Fruit fly (Drosophila melanogaster) whole organism, embryonic: ENCODE data around the gene CG32354.
A peak's percentile ranks its signal among the peaks of the same experiment; 100 is the strongest.

ENCODE experiments used
- Blimp-1 ChIP-seq: fragments of 200-800 bp; sonication (Bioruptor generic); optimal IDR thresholded peaks from 3 replicates; lab custom pipeline; 2018; ENCODE audit warnings: missing biosample characterization, missing genetic modification characterization, mild to moderate bottlenecking, moderate library complexity, missing genetic modification reagents
- BtbVII ChIP-seq: fragments of 200-800 bp; sonication (Bioruptor generic); optimal IDR thresholded peaks from 3 replicates; lab custom pipeline; 2017; ENCODE audit warnings: missing biosample characterization, mild to moderate bottlenecking, missing genetic modification characterization
- C15 ChIP-seq: fragments of 200-800 bp; sonication (Bioruptor generic); IDR thresholded peaks from 3 replicates; pipeline ENCODE4 v1.3.6; 2022; ENCODE audit warnings: missing biosample characterization, missing genetic modification characterization
- CG10274 ChIP-seq: fragments of 200-800 bp; sonication (Bioruptor generic); optimal IDR thresholded peaks from 3 replicates; lab custom pipeline; 2017; ENCODE audit warnings: missing biosample characterization, mild to moderate bottlenecking, missing genetic modification characterization
- CG11696 ChIP-seq: fragments of 200-800 bp; sonication (Bioruptor generic); IDR thresholded peaks from 2 replicates; pipeline ENCODE4 v1.3.6; 2022; ENCODE audit warnings: missing biosample characterization, missing genetic modification characterization
- CG12391 ChIP-seq: fragments of 200-800 bp; sonication (Bioruptor generic); optimal IDR thresholded peaks from 3 replicates; lab custom pipeline; 2018; ENCODE audit warnings: missing biosample characterization, mild to moderate bottlenecking, missing genetic modification characterization, moderate library complexity
- CG13775 ChIP-seq: fragments of 200-800 bp; sonication (Bioruptor generic); optimal IDR thresholded peaks from 3 replicates; lab custom pipeline; 2017; ENCODE audit warnings: missing biosample characterization, mild to moderate bottlenecking, missing genetic modification characterization
- CG14710 ChIP-seq: fragments of 200-800 bp; sonication (Bioruptor generic); optimal IDR thresholded peaks from 3 replicates; lab custom pipeline; 2019; ENCODE audit warnings: missing biosample characterization, mild to moderate bottlenecking, missing genetic modification characterization, moderate library complexity
- CG17186 ChIP-seq: fragments of 200-800 bp; sonication (Bioruptor generic); optimal IDR thresholded peaks from 3 replicates; lab custom pipeline; 2017; ENCODE audit warnings: missing biosample characterization, missing genetic modification reagents, missing genetic modification characterization
- CG1832 ChIP-seq: fragments of 200-800 bp; sonication (Bioruptor generic); optimal IDR thresholded peaks from 2 replicates; lab custom pipeline; 2017; ENCODE audit warnings: missing biosample characterization, mild to moderate bottlenecking, missing genetic modification characterization, inconsistent platforms
- CG2199 ChIP-seq: fragments of 200-800 bp; sonication (Bioruptor generic); IDR thresholded peaks from 3 replicates; pipeline ENCODE4 v1.3.6; 2022; ENCODE audit warnings: missing biosample characterization, missing genetic modification characterization
- CG30403 ChIP-seq: fragments of 200-800 bp; sonication (Bioruptor generic); optimal IDR thresholded peaks from 3 replicates; lab custom pipeline; 2016; ENCODE audit warnings: missing biosample characterization, missing genetic modification characterization
- CG3065 ChIP-seq: fragments of 200-800 bp; sonication (Bioruptor generic); optimal IDR thresholded peaks from 2 replicates; lab custom pipeline; 2016; ENCODE audit warnings: missing biosample characterization, missing genetic modification characterization
- CG4328 ChIP-seq: fragments of 200-800 bp; sonication (Bioruptor generic); optimal IDR thresholded peaks from 3 replicates; lab custom pipeline; 2017; ENCODE audit warnings: missing biosample characterization, missing genetic modification reagents, missing genetic modification characterization
- CG4707 ChIP-seq: fragments of 200-800 bp; sonication (Bioruptor generic); optimal IDR thresholded peaks from 2 replicates; lab custom pipeline; 2018; ENCODE audit warnings: missing biosample characterization, mild to moderate bottlenecking, missing genetic modification characterization, moderate library complexity
- CG6689 ChIP-seq: fragments of 200-800 bp; sonication (Bioruptor generic); IDR thresholded peaks from 2 replicates; pipeline ENCODE4 v1.3.6; 2022; ENCODE audit warnings: missing biosample characterization, missing genetic modification characterization
- CG7839 ChIP-seq: fragments of 200-800 bp; sonication (Bioruptor generic); optimal IDR thresholded peaks from 3 replicates; lab custom pipeline; 2018; ENCODE audit warnings: missing biosample characterization, mild to moderate bottlenecking, missing genetic modification characterization, moderate library complexity
- CG8359 ChIP-seq: fragments of 200-800 bp; sonication (Bioruptor generic); optimal IDR thresholded peaks from 2 replicates; lab custom pipeline; 2017; ENCODE audit warnings: missing biosample characterization, mild to moderate bottlenecking, missing genetic modification characterization, borderline replicate concordance
- Camta ChIP-seq: fragments of 200-800 bp; sonication (Bioruptor generic); optimal IDR thresholded peaks from 2 replicates; lab custom pipeline; 2016; ENCODE audit warnings: missing biosample characterization, missing genetic modification characterization
- D19A ChIP-seq: fragments of 200-800 bp; optimal IDR thresholded peaks from 3 replicates; lab custom pipeline; 2019; ENCODE audit warnings: missing biosample characterization, mild to moderate bottlenecking, missing genetic modification characterization, moderate library complexity
- Dll ChIP-seq: fragments of 200-800 bp; sonication (Bioruptor generic); IDR thresholded peaks from 4 replicates; pipeline ENCODE4 v1.3.6; 2022; ENCODE audit warnings: missing biosample characterization, missing genetic modification characterization; ENCODE audit not compliant: partially characterized antibody
- E2f2 ChIP-seq: fragments of 200-800 bp; sonication (Bioruptor generic); IDR thresholded peaks from 2 replicates; pipeline ENCODE4 v1.3.6; 2022; ENCODE audit warnings: missing biosample characterization, missing genetic modification characterization
- H15 ChIP-seq: fragments of 200-800 bp; sonication (Bioruptor generic); IDR thresholded peaks from 3 replicates; pipeline ENCODE4 v1.3.6; 2022; ENCODE audit warnings: missing biosample characterization, missing genetic modification characterization
- Hr51 ChIP-seq, 2 experiments: fragments of 200-800 bp; sonication (Bioruptor generic); optimal IDR thresholded peaks; 2 replicates in 1 of 2; 3 replicates in 1 of 2; lab custom pipeline; 2016 to 2018; ENCODE audit warnings: missing biosample characterization in 2 of 2, missing genetic modification characterization in 2 of 2, mild to moderate bottlenecking in 1 of 2, moderate library complexity in 1 of 2
- Med ChIP-seq: fragments of 200-800 bp; sonication (Bioruptor generic); peaks from one replicate; lab custom pipeline; 2016; ENCODE audit warnings: missing biosample characterization, missing genetic modification characterization, mild to moderate bottlenecking, inconsistent platforms, moderate library complexity
- Pdp1 ChIP-seq, 2 experiments: fragments of 200-800 bp; sonication (Bioruptor generic); optimal IDR thresholded peaks; 3 replicates each; lab custom pipeline; 2016; ENCODE audit warnings: missing biosample characterization in 2 of 2, missing genetic modification characterization in 2 of 2, mild to moderate bottlenecking in 1 of 2, moderate library complexity in 1 of 2
- Six4 ChIP-seq: fragments of 200-800 bp; sonication (Bioruptor generic); optimal IDR thresholded peaks from 2 replicates; lab custom pipeline; 2016; ENCODE audit warnings: missing biosample characterization, missing genetic modification characterization
- Xbp1 ChIP-seq: fragments of 200-800 bp; sonication (Bioruptor generic); optimal IDR thresholded peaks from 3 replicates; lab custom pipeline; 2016; ENCODE audit warnings: missing biosample characterization, mild to moderate bottlenecking, missing genetic modification characterization
- abd-A ChIP-seq: fragments of 200-800 bp; sonication (Bioruptor generic); optimal IDR thresholded peaks from 3 replicates; lab custom pipeline; 2019; ENCODE audit warnings: missing biosample characterization, mild to moderate bottlenecking, missing genetic modification characterization, moderate library complexity
- caup ChIP-seq: fragments of 200-800 bp; sonication (Bioruptor generic); optimal IDR thresholded peaks from 3 replicates; lab custom pipeline; 2017; ENCODE audit warnings: missing biosample characterization, mild to moderate bottlenecking, missing genetic modification characterization, moderate library complexity; ENCODE audit not compliant: severe bottlenecking
- cg ChIP-seq: fragments of 200-800 bp; sonication (Bioruptor generic); optimal IDR thresholded peaks from 3 replicates; lab custom pipeline; 2019; ENCODE audit warnings: missing biosample characterization, mild to moderate bottlenecking, missing genetic modification characterization, moderate library complexity
- crol ChIP-seq: fragments of 200-800 bp; sonication (Bioruptor generic); IDR thresholded peaks from 2 replicates; pipeline ENCODE4 v1.3.6; 2022; ENCODE audit warnings: missing biosample characterization, missing genetic modification characterization
- dmrt11E ChIP-seq: fragments of 200-800 bp; sonication (Bioruptor generic); optimal IDR thresholded peaks from 3 replicates; lab custom pipeline; 2018; ENCODE audit warnings: missing biosample characterization, mild to moderate bottlenecking, missing genetic modification characterization, moderate library complexity
- dmrt99B ChIP-seq: fragments of 200-800 bp; sonication (Bioruptor generic); optimal IDR thresholded peaks from 2 replicates; lab custom pipeline; 2018; ENCODE audit warnings: missing biosample characterization, mild to moderate bottlenecking, missing genetic modification characterization, moderate library complexity
- gem ChIP-seq: fragments of 200-800 bp; sonication (Bioruptor generic); optimal IDR thresholded peaks from 2 replicates; lab custom pipeline; 2019; ENCODE audit warnings: missing biosample characterization, mild to moderate bottlenecking, missing genetic modification characterization, moderate library complexity
- grau ChIP-seq: fragments of 200-800 bp; optimal IDR thresholded peaks from 3 replicates; lab custom pipeline; 2019; ENCODE audit warnings: missing biosample characterization, mild to moderate bottlenecking, missing genetic modification characterization, moderate library complexity
- gro ChIP-seq: fragments of 200-800 bp; sonication (Bioruptor generic); optimal IDR thresholded peaks from 2 replicates; lab custom pipeline; 2016; ENCODE audit warnings: missing biosample characterization, missing genetic modification characterization
- hth ChIP-seq: fragments of >200 bp; optimal IDR thresholded peaks from 2 replicates; lab custom pipeline; 2017; ENCODE audit warnings: inconsistent platforms
- klu ChIP-seq: fragments of 200-800 bp; sonication (Bioruptor generic); IDR thresholded peaks from 2 replicates; pipeline ENCODE4 v1.3.6; 2022; ENCODE audit warnings: missing biosample characterization, missing genetic modification characterization
- lilli ChIP-seq: fragments of 200-800 bp; sonication (Bioruptor generic); optimal IDR thresholded peaks from 3 replicates; lab custom pipeline; 2016; ENCODE audit warnings: missing biosample characterization, missing genetic modification characterization
- lola ChIP-seq, 3 experiments: fragments of >200 bp in 2 of 3; fragments of 200-800 bp in 1 of 3; sonication (Bioruptor generic) in 1 of 3; optimal IDR thresholded peaks; 2 replicates each; lab custom pipeline; 2017 to 2019; ENCODE audit warnings: missing biosample characterization in 3 of 3, missing genetic modification characterization in 3 of 3, mild to moderate bottlenecking in 1 of 3, moderate library complexity in 1 of 3
- luna ChIP-seq: fragments of 200-800 bp; sonication (Bioruptor generic); optimal IDR thresholded peaks from 2 replicates; lab custom pipeline; 2016; ENCODE audit warnings: missing biosample characterization, missing genetic modification characterization
- mirr ChIP-seq: fragments of 200-800 bp; sonication (Bioruptor generic); optimal IDR thresholded peaks from 3 replicates; lab custom pipeline; 2018; ENCODE audit warnings: missing biosample characterization, mild to moderate bottlenecking, missing genetic modification characterization
- pan ChIP-seq, 4 experiments: fragments of >200 bp in 3 of 4; fragments of 200-800 bp in 1 of 4; sonication (Bioruptor generic) in 1 of 4; optimal IDR thresholded peaks in 3 of 4; IDR thresholded peaks in 1 of 4; 2 replicates each; pipeline versions ENCODE4 v1.3.6 to Lab custom; 2017 to 2022; ENCODE audit warnings: missing biosample characterization in 2 of 4, missing genetic modification characterization in 2 of 4, mixed read lengths in 1 of 4
- sens ChIP-seq: fragments of 200-800 bp; sonication (Bioruptor generic); peaks from one replicate; lab custom pipeline; 2016; ENCODE audit warnings: missing biosample characterization, missing genetic modification characterization
- tll ChIP-seq, 2 experiments: fragments of 200-800 bp in 1 of 2; fragments of >200 bp in 1 of 2; sonication (Bioruptor generic) in 1 of 2; optimal IDR thresholded peaks; 2 replicates each; lab custom pipeline; 2017 to 2019; ENCODE audit warnings: missing biosample characterization in 2 of 2, missing genetic modification characterization in 2 of 2, mild to moderate bottlenecking in 1 of 2, moderate library complexity in 1 of 2
- yki ChIP-seq: fragments of >200 bp; optimal IDR thresholded peaks from 3 replicates; lab custom pipeline; 2018

The CG32354 gene

dm6 chr3L:8458767-8459614, 37.0 kb upstream of the CG32354 start (continued):
- TF ChIP-seq Dll (GFP tag; lab: Robert Waterston, UW) = 0 out of 4 replicates have a peak, but pooled peaks have one; percentile 15
- peak in 1 of 3 experiments; percentile 15 for TF ChIP-seq lola (GFP tag; optimal IDR thresholded peaks at IDR 0.05; lab: Kevin White, UChicago)
- TF ChIP-seq gem (tag; lab: Kevin White, UChicago) = peak; percentile 49
- peak; percentile 16 for TF ChIP-seq Six4 (GFP tag; lab: Kevin White, UChicago)
- TF ChIP-seq crol (GFP tag; lab: Robert Waterston, UW) = peak; percentile 88
- TF ChIP-seq mirr (GFP tag; lab: Kevin White, UChicago) = peak; percentile 25
- TF ChIP-seq Med (GFP tag; lab: Kevin White, UChicago) = peak; percentile 36
- peak; percentile 23 for TF ChIP-seq CG13775 (GFP tag; lab: Kevin White, UChicago)
- TF ChIP-seq CG1832 (GFP tag; lab: Kevin White, UChicago) = peak; percentile 62
- peak; percentile 9 for TF ChIP-seq caup (GFP tag; lab: Kevin White, UChicago)
- peak in 1 of 2 experiments; percentile 33 for TF ChIP-seq tll (GFP tag; optimal IDR thresholded peaks at IDR 0.05; lab: Kevin White, UChicago)
- TF ChIP-seq hth (lab: Kevin White, UChicago) = no peak
- peak; percentile 2 for TF ChIP-seq BtbVII
- TF ChIP-seq dmrt11E (tag; lab: Kevin White, UChicago) = peak; percentile 0
- TF ChIP-seq Pdp1 (GFP tag; optimal IDR thresholded peaks at IDR 0.05; lab: Kevin White, UChicago) = peak in 1 of 2 experiments; percentile 59
- no peak for TF ChIP-seq CG4328 (GFP tag; lab: Kevin White, UChicago)
- TF ChIP-seq yki (lab: Kevin White, UChicago) = no peak
- TF ChIP-seq luna (GFP tag; lab: Kevin White, UChicago) = no peak
- no peak for TF ChIP-seq CG3065 (GFP tag; lab: Kevin White, UChicago)
- peak; percentile 11 for TF ChIP-seq CG8359 (GFP tag; lab: Kevin White, UChicago)
- no peak for TF ChIP-seq pan (optimal IDR thresholded peaks at IDR 0.05; lab: Kevin White, UChicago)
- peak in 1 of 2 experiments; percentile 33 for TF ChIP-seq pan (GFP tag; optimal IDR thresholded peaks at IDR 0.05 in 1 of 2, IDR thresholded peaks at IDR 0.05 in 1 of 2)
- TF ChIP-seq CG6689 (GFP tag; lab: Robert Waterston, UW) = 0 out of 2 replicates have a peak, but pooled peaks have one; percentile 29
- TF ChIP-seq CG7839 = peak; percentile 15
- peak; percentile 12 for TF ChIP-seq Blimp-1 (GFP tag; lab: Kevin White, UChicago)
- peak; percentile 2 for TF ChIP-seq Xbp1 (GFP tag; lab: Kevin White, UChicago)
- peak in 1 of 2 experiments; percentile 36 for TF ChIP-seq Hr51 (GFP tag; optimal IDR thresholded peaks at IDR 0.05; lab: Kevin White, UChicago)
- TF ChIP-seq CG11696 (GFP tag; lab: Robert Waterston, UW) = no peak
- peak; percentile 30 for TF ChIP-seq CG12391 (tag; lab: Kevin White, UChicago)
- peak; percentile 9 for TF ChIP-seq CG4707
- TF ChIP-seq Camta (GFP tag; lab: Kevin White, UChicago) = no peak
- no peak for TF ChIP-seq klu (GFP tag; lab: Robert Waterston, UW)
- peak; percentile 49 for TF ChIP-seq sens (GFP tag; lab: Kevin White, UChicago)
- peak; percentile 92 for TF ChIP-seq abd-A (tag; lab: Kevin White, UChicago)
- peak; percentile 28 for TF ChIP-seq CG14710 (tag; lab: Kevin White, UChicago)
- TF ChIP-seq CG30403 (GFP tag; lab: Kevin White, UChicago) = peak; percentile 36
- no peak for TF ChIP-seq gro (GFP tag; lab: Kevin White, UChicago)
- TF ChIP-seq C15 (GFP tag; lab: Robert Waterston, UW) = no peak
- TF ChIP-seq E2f2 (GFP tag; lab: Robert Waterston, UW) = 0 out of 2 replicates have a peak, but pooled peaks have one; percentile 7
- TF ChIP-seq D19A (tag; lab: Kevin White, UChicago) = peak; percentile 32
- TF ChIP-seq H15 (GFP tag; lab: Robert Waterston, UW) = no peak
- TF ChIP-seq lilli = peak; percentile 17
- no peak for TF ChIP-seq CG10274 (GFP tag; lab: Kevin White, UChicago)
- TF ChIP-seq grau (tag; lab: Kevin White, UChicago) = peak; percentile 25
- peak; percentile 71; the same call in 1 of the 3 replicates for TF ChIP-seq CG2199 (GFP tag; lab: Robert Waterston, UW)
- no peak for TF ChIP-seq CG17186
- TF ChIP-seq dmrt99B = peak; percentile 50
- TF ChIP-seq cg (GFP tag; lab: Kevin White, UChicago) = peak; percentile 73
